Fruit fly (Drosophila melanogaster): ENCODE results near the gene IFT52.
A peak's percentile ranks its signal among the peaks of the same experiment; 100 is the strongest.

Gene IFT52

DNA sequence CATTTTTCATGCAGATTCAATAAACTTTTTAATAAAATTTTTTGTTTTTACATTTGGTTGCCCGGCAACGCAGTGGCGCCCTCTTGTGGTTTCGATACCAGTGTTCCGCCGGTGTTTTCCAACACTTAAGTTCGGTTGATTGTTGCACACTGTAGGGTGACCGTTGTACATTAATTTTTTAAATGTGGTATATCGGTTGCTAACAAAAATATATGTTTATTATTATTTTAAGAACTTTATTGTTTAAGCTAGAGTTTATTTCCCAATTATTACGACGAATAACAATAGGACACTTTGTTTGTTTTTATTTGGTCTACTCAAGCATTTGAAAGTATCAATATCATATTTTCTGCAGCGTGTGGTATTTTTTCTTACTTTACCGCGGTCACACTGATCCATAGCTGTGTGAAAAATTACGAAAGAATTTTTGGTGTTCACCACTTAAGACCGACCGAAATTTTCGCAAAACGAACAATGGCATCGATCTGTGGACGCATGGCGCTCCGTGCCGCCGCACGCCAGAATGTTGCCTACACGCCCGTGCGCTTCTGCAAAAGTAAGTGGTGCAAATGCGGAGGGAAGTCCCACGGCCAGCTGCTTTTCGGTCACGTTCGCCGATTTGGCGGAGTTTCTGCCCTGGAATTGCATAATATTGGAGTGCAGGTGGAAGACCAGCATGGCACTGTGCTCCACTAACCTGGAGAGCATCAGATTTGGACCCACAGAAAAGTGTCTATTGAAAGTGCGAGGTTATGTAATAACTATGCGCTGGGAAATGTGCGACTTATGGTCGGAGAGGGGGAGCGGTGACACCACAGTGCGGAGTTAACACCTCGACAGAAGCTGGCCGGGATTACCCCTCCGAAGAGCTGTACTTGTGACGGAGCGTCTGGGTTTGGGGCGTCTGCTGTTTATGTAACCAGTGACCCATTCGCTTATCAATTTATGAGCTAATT, at the start of gene IFT52, which contains the start of gene COX5B:
IFT52 (minus strand) TSS at position 74 of the 956 bp plus-strand sequence.
COX5B (plus strand) TSS at position 372 of the 956 bp plus-strand sequence.
- TF ChIP-seq toe (GFP tag; optimal IDR thresholded peaks at IDR 0.05) (peak; percentile 78), CG5204 (GFP tag; optimal IDR thresholded peaks at IDR 0.05) (peak; percentile 21), CG33017 (tag; optimal IDR thresholded peaks at IDR 0.05) (no peak), CG14711 (tag; optimal IDR thresholded peaks at IDR 0.05) (peak; percentile 49), CG7045 (GFP tag; optimal IDR thresholded peaks at IDR 0.05) (peak; percentile 48), ovo (GFP tag; optimal IDR thresholded peaks at IDR 0.05) (no peak), CG12768 (GFP tag; optimal IDR thresholded peaks at IDR 0.05) (peak; percentile 60), pad (GFP tag; optimal IDR thresholded peaks at IDR 0.05) (peak; percentile 73), CG11617 (GFP tag; optimal IDR thresholded peaks at IDR 0.05) (no peak), cnc (optimal IDR thresholded peaks at IDR 0.05) (no peak), tj (GFP tag; optimal IDR thresholded peaks at IDR 0.05) (no peak), CG7101 (tag; optimal IDR thresholded peaks at IDR 0.05) (peak; percentile 13), cic (GFP tag; optimal IDR thresholded peaks at IDR 0.05) (no peak), Crg-1 (GFP tag; optimal IDR thresholded peaks at IDR 0.05) (no peak), kay (GFP tag; ENCODE audit: borderline replicate concordance) (no peak), bab1 (GFP tag; optimal IDR thresholded peaks at IDR 0.05) (peak; percentile 71), CG1620 (GFP tag; optimal IDR thresholded peaks at IDR 0.05) (peak; percentile 83), Hr96 (GFP tag; optimal IDR thresholded peaks at IDR 0.05) (peak; percentile 78), Mnt (GFP tag; optimal IDR thresholded peaks at IDR 0.05) (no peak), Clk (GFP tag; optimal IDR thresholded peaks at IDR 0.05) (peak; percentile 50)

dm6 chr2L:6601018-6601505, 43.8 kb upstream of the IFT52 start, which contains the start of gene Dpp10:
Gene Dpp10 (minus strand): TSS chr2L:6601068.
- peak; percentile 75 for TF ChIP-seq kay (GFP tag; ENCODE audit: borderline replicate concordance)
- peak; percentile 87 for TF ChIP-seq toe (GFP tag; optimal IDR thresholded peaks at IDR 0.05)
- TF ChIP-seq CG1620 (GFP tag; optimal IDR thresholded peaks at IDR 0.05): peak; percentile 18
- TF ChIP-seq CG7045 (GFP tag; optimal IDR thresholded peaks at IDR 0.05): peak; percentile 92
- TF ChIP-seq tj (GFP tag; optimal IDR thresholded peaks at IDR 0.05): peak; percentile 40
- TF ChIP-seq ovo (GFP tag; optimal IDR thresholded peaks at IDR 0.05): no peak
- peak; percentile 77 for TF ChIP-seq Hr96 (GFP tag; optimal IDR thresholded peaks at IDR 0.05)
- TF ChIP-seq Crg-1 (GFP tag; optimal IDR thresholded peaks at IDR 0.05): peak; percentile 5
- peak; percentile 54 for TF ChIP-seq Mnt (GFP tag; optimal IDR thresholded peaks at IDR 0.05)
- TF ChIP-seq cic (GFP tag; optimal IDR thresholded peaks at IDR 0.05): peak; percentile 47
- TF ChIP-seq CG12768 (GFP tag; optimal IDR thresholded peaks at IDR 0.05): peak; percentile 93
- TF ChIP-seq cnc (optimal IDR thresholded peaks at IDR 0.05): no peak
- peak; percentile 54 for TF ChIP-seq pad (GFP tag; optimal IDR thresholded peaks at IDR 0.05)
- TF ChIP-seq bab1 (GFP tag; optimal IDR thresholded peaks at IDR 0.05): no peak
- TF ChIP-seq CG11617 (GFP tag; optimal IDR thresholded peaks at IDR 0.05): peak; percentile 70
- peak; percentile 84 for TF ChIP-seq Clk (GFP tag; optimal IDR thresholded peaks at IDR 0.05)
- peak; percentile 63 for TF ChIP-seq CG14711 (tag; optimal IDR thresholded peaks at IDR 0.05)
- TF ChIP-seq CG33017 (tag; optimal IDR thresholded peaks at IDR 0.05): peak; percentile 90
- TF ChIP-seq CG5204 (GFP tag; optimal IDR thresholded peaks at IDR 0.05): peak; percentile 90
- TF ChIP-seq CG7101 (tag; optimal IDR thresholded peaks at IDR 0.05): peak; percentile 82

DNA sequence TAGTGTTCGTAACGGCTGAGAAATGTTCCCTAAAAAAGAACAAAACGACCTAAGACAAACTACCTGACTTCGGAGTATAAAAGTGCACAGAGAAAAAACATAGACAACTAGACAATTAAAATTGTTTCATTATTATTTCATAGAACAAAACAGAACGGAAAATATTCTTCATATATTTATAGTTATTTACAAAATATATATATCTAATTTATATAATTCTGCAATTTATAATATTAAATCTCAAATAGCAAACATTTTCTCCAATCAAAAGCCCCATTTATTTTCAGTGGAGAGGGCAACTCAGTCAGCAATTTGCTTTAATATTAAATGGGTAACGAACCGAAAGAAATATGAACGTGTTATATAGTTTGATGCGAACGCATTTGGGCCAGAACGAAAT, 37.7 kb upstream of the IFT52 start:
- no peak for TF ChIP-seq cnc (optimal IDR thresholded peaks at IDR 0.05)
- TF ChIP-seq Clk (GFP tag; optimal IDR thresholded peaks at IDR 0.05): no peak
- no peak for TF ChIP-seq Crg-1 (GFP tag; optimal IDR thresholded peaks at IDR 0.05)
- TF ChIP-seq toe (GFP tag; optimal IDR thresholded peaks at IDR 0.05): no peak
- TF ChIP-seq CG33017 (tag; optimal IDR thresholded peaks at IDR 0.05): no peak
- TF ChIP-seq tj (GFP tag; optimal IDR thresholded peaks at IDR 0.05): no peak
- TF ChIP-seq CG12768 (GFP tag; optimal IDR thresholded peaks at IDR 0.05): no peak
- no peak for TF ChIP-seq Hr96 (GFP tag; optimal IDR thresholded peaks at IDR 0.05)
- TF ChIP-seq CG5204 (GFP tag; optimal IDR thresholded peaks at IDR 0.05): no peak
- no peak for TF ChIP-seq CG7101 (tag; optimal IDR thresholded peaks at IDR 0.05)
- TF ChIP-seq pad (GFP tag; optimal IDR thresholded peaks at IDR 0.05): no peak

DNA sequence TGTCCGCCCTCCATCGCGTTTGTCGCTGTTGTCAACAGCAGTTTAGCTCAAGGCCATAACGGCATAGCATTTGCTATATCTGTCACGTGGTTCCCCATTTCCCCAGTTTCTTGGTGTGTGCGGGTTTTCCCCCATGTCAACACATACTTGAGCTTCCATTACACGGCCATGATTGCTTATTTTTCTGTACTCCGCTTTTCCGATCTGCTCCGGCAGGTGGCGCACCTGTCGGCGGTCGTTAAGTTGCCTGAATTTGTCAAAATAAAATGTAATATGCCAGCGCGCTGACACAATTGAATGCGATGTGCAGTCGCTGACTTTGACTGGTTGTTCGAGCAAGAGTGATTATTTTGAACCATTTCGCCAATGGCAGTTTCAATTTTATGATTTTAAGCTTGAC, 27.0 kb upstream of the IFT52 start:
- no peak for TF ChIP-seq cic (GFP tag; optimal IDR thresholded peaks at IDR 0.05)
- TF ChIP-seq bab1 (GFP tag; optimal IDR thresholded peaks at IDR 0.05): no peak
- TF ChIP-seq toe (GFP tag; optimal IDR thresholded peaks at IDR 0.05): no peak
- TF ChIP-seq tj (GFP tag; optimal IDR thresholded peaks at IDR 0.05): no peak
- no peak for TF ChIP-seq CG7101 (tag; optimal IDR thresholded peaks at IDR 0.05)
- TF ChIP-seq CG14711 (tag; optimal IDR thresholded peaks at IDR 0.05): no peak
- TF ChIP-seq CG12768 (GFP tag; optimal IDR thresholded peaks at IDR 0.05): no peak
- no peak for TF ChIP-seq ovo (GFP tag; optimal IDR thresholded peaks at IDR 0.05)
- no peak for TF ChIP-seq Crg-1 (GFP tag; optimal IDR thresholded peaks at IDR 0.05)

dm6 chr2L:6579045-6579444, 21.7 kb upstream of the IFT52 start:
- no peak for TF ChIP-seq CG7101 (tag; optimal IDR thresholded peaks at IDR 0.05)
